Fruit fly (Drosophila melanogaster): Measurements from ENCODE around the gene CG43057.
A peak's percentile ranks its signal among the peaks of the same experiment; 100 is the strongest.

The CG43057 gene

DNA sequence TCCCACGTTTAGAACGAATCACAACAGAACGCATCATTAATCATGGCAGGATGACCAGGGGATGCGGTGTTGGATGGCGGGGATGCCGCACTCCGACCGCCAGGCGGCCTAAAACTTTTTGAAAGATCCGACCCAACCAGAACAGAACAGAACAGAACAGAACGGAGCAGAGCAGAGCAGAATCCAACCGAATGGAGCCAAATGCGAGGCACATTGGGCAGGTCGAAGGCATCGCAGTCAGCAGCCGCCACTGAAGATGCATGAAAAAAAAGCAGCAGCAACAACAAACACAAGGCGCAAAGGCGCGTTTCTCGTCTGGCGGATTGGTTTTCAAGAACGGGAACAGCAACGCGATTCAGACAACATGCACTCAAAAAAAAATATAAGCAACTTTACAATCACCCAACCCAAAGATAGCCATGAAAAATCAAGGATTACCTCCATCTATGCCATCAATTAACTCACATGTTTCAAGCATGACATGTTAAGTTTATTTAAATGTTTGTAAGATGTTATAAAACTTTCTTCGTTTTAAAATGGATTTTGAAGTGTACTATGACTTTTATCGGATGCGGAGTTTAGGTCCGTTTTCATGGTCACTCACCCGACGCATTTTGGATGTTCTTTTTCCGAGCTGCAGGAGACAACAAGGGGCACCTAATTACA, 35.7 kb upstream of the CG43057 start (continued):
- TF ChIP-seq CG9797 (GFP tag; optimal IDR thresholded peaks at IDR 0.05), result no peak
- peak; percentile 35 for TF ChIP-seq slp2 (GFP tag; optimal IDR thresholded peaks at IDR 0.05)
- no peak for TF ChIP-seq cwo (GFP tag; optimal IDR thresholded peaks at IDR 0.05)
- peak; percentile 18; the same call in 1 of the 2 replicates for TF ChIP-seq klu (GFP tag; IDR thresholded peaks at IDR 0.05)
- TF ChIP-seq nmo (GFP tag; optimal IDR thresholded peaks at IDR 0.05), result peak; percentile 84
- TF ChIP-seq Nf-YC (tag; optimal IDR thresholded peaks at IDR 0.05), result no peak
- TF ChIP-seq Spps (tag; optimal IDR thresholded peaks at IDR 0.05), result peak; percentile 86
- TF ChIP-seq CG11504 (tag; optimal IDR thresholded peaks at IDR 0.05), result peak; percentile 59
- TF ChIP-seq Max (GFP tag; optimal IDR thresholded peaks at IDR 0.05), result peak; percentile 32
- TF ChIP-seq mirr (GFP tag; optimal IDR thresholded peaks at IDR 0.05), result no peak
- no peak for TF ChIP-seq CG14441 (GFP tag; IDR thresholded peaks at IDR 0.05)
- peak; percentile 45 to 78 for TF ChIP-seq chif (GFP tag; optimal IDR thresholded peaks at IDR 0.05)
- TF ChIP-seq ab (GFP tag; optimal IDR thresholded peaks at IDR 0.05), result no peak

DNA sequence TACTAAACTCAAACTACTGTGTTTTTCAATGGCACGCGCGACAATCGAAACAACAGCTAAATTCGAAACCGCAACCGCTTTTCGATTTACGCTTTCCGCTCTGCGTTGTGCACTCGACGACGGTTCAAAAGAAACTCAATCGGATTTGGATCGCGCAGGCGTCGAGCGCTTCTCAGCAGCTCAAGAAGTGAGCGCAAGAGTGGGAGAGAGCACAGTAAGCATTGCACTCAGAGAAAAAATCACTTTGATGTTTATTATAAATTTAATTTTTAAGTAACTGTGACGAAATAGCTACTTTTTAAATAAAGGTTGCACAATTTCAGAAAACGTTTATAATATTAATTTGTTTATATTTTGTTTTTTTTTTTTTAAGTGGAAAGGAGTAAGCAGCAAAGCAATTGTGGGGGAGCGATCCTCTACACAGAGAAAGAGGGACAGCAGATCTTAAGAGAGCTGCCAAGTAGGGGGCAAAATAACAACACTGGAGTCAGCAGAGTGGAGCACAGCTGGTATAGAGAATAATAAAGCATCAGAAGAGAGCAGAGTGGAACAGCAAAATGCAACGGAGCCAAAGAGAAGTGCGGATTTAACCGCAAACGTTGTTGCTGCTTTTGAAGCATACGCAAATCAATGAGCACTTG, 33.9 kb upstream of the CG43057 start:
- peak; percentile 93 for TF ChIP-seq CG12744 (GFP tag; optimal IDR thresholded peaks at IDR 0.05)
- peak; percentile 34 for TF ChIP-seq her (GFP tag; optimal IDR thresholded peaks at IDR 0.05)
- TF ChIP-seq CG10462 (GFP tag; optimal IDR thresholded peaks at IDR 0.05), result peak; percentile 96
- TF ChIP-seq CG8388 (GFP tag; optimal IDR thresholded peaks at IDR 0.05), result peak; percentile 98
- TF ChIP-seq otp (GFP tag; IDR thresholded peaks at IDR 0.05), result peak; percentile 99
- peak; percentile 36; the same call in 1 of the 3 replicates for TF ChIP-seq knrl (GFP tag; IDR thresholded peaks at IDR 0.05; ENCODE audit: partially characterized antibody)
- TF ChIP-seq crol (GFP tag; IDR thresholded peaks at IDR 0.05), result peak; percentile 84
- TF ChIP-seq CG17385 (GFP tag; optimal IDR thresholded peaks at IDR 0.05), result peak; percentile 96
- peak; percentile 91 for TF ChIP-seq CG6765 (GFP tag; optimal IDR thresholded peaks at IDR 0.05)
- no peak for TF ChIP-seq CG16813 (GFP tag; IDR thresholded peaks at IDR 0.05; ENCODE audit: partially characterized antibody)
- TF ChIP-seq ATbp (GFP tag; optimal IDR thresholded peaks at IDR 0.05), result peak; percentile 98
- peak; percentile 98 for TF ChIP-seq peb (GFP tag; IDR thresholded peaks at IDR 0.05)
- TF ChIP-seq CG1603 (tag; optimal IDR thresholded peaks at IDR 0.05), result peak; percentile 78
- TF ChIP-seq CG18764 (GFP tag; optimal IDR thresholded peaks at IDR 0.05), result peak; percentile 96
- TF ChIP-seq Scr (GFP tag; IDR thresholded peaks at IDR 0.05; ENCODE audit: partially characterized antibody), result no peak
- TF ChIP-seq CG8089 (GFP tag; optimal IDR thresholded peaks at IDR 0.05), result peak; percentile 91
- peak; percentile 90 for TF ChIP-seq NC2α (GFP tag; optimal IDR thresholded peaks at IDR 0.05)
- TF ChIP-seq Antp (GFP tag; optimal IDR thresholded peaks at IDR 0.05), result peak; percentile 58
- TF ChIP-seq CG1832 (GFP tag; optimal IDR thresholded peaks at IDR 0.05), result no peak
- TF ChIP-seq CG10267 (tag; optimal IDR thresholded peaks at IDR 0.05), result peak; percentile 98
- TF ChIP-seq MBD-R2 (GFP tag; IDR thresholded peaks at IDR 0.05), result peak; percentile 90
- peak; percentile 73 for TF ChIP-seq da (GFP tag; optimal IDR thresholded peaks at IDR 0.05)
- no peak; the same call in 1 of the 2 replicates for TF ChIP-seq ato (GFP tag; IDR thresholded peaks at IDR 0.05; ENCODE audit: partially characterized antibody)
- TF ChIP-seq ap (GFP tag; IDR thresholded peaks at IDR 0.05), result peak; percentile 99
- TF ChIP-seq Meics (GFP tag; optimal IDR thresholded peaks at IDR 0.05), result peak; percentile 96
- TF ChIP-seq Hmx (GFP tag; optimal IDR thresholded peaks at IDR 0.05), result no peak
- peak; percentile 77 for TF ChIP-seq exex (tag; optimal IDR thresholded peaks at IDR 0.05)
- peak in 1 of 2 experiments; percentile 97 for TF ChIP-seq eve (GFP tag; optimal IDR thresholded peaks at IDR 0.05)
- peak; percentile 98 for TF ChIP-seq seq (GFP tag; IDR thresholded peaks at IDR 0.05)
- peak; percentile 88 for TF ChIP-seq CG16863 (GFP tag; optimal IDR thresholded peaks at IDR 0.05)
- peak; percentile 82 for TF ChIP-seq ERR (GFP tag; optimal IDR thresholded peaks at IDR 0.05)
- TF ChIP-seq sima (GFP tag; optimal IDR thresholded peaks at IDR 0.05), result peak; percentile 82
- peak; percentile 95 for TF ChIP-seq Vsx1 (GFP tag; optimal IDR thresholded peaks at IDR 0.05)
- TF ChIP-seq hbn (GFP tag; IDR thresholded peaks at IDR 0.05; ENCODE audit: partially characterized antibody), result no peak
- peak; percentile 99 for TF ChIP-seq CG12391 (tag; optimal IDR thresholded peaks at IDR 0.05)

Data from whole organism, embryonic.